Worm (Caenorhabditis elegans): Measurements from ENCODE around the gene Y82E9BR.17.

DNA sequence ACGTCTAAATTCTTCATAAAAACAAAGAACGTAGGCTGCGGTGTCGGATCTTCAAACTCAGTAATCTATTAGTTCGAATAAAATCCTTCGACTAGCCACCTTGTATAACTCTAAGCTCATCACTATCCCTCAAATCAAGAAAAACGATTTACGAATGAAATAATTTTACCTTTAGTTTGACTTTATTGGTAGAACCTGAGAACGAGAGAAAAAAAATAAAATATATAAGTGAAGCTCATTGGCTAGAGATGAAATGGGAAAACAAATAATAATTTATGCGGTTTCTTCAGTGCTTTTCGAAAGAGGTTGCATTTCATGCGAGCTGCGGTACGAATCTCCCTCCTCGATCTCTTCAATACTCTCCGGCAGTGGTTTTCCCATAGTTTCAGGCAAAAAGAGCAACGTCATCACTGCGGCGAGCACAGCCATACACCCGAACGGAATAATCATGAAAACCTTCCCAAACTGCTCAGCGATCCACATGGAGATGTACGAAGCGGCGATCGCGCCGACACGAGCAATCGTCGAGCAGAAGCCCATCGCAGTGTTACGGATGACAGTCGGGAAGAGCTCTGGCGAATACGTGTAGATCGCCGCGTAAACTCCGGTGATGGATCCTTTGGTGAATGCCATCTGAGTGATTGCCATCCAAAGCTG, 35.7 kb downstream of the Y82E9BR.17 start:
- no peak for TF ChIP-seq ref-1 (GFP tag; conservative IDR thresholded peaks at IDR 0.05)
- no peak for TF ChIP-seq T22C8.4 (GFP tag; IDR thresholded peaks at IDR 0.05)
- 0 out of 2 replicates have a peak, but pooled peaks have one; percentile 73 for TF ChIP-seq flt-1 (GFP tag; IDR thresholded peaks at IDR 0.05)
- no peak for TF ChIP-seq ztf-23 (GFP tag; IDR thresholded peaks at IDR 0.05)
- no peak for TF ChIP-seq med-1 (GFP tag; optimal IDR thresholded peaks at IDR 0.05; ENCODE audit: insufficient read depth)
- TF ChIP-seq cog-1 (tag; optimal IDR thresholded peaks at IDR 0.05) = no peak
- no peak for TF ChIP-seq ztf-29 (GFP tag; IDR thresholded peaks at IDR 0.05)
- no peak for TF ChIP-seq klf-2 (GFP tag; conservative IDR thresholded peaks at IDR 0.05)
- no peak for TF ChIP-seq tab-1 (GFP tag; IDR thresholded peaks at IDR 0.05)
